Worm (Caenorhabditis elegans) whole organism, late embryonic: ENCODE measurements around the gene F18E3.10.

Experiments
- T23F11.4 ChIP-seq: fragments of 200-800 bp; sonication (Bioruptor generic); optimal IDR thresholded peaks from 2 replicates; lab custom pipeline; 2018; ENCODE audit warnings: mild to moderate bottlenecking, missing genetic modification characterization, missing compliant biosample characterization
- ahr-1 ChIP-seq: sonication (generic microtip); optimal IDR thresholded peaks from 2 replicates; lab custom pipeline; 2016; ENCODE audit warnings: missing genetic modification characterization, missing compliant biosample characterization
- ama-1 ChIP-seq: fragments of 150-350 bp; optimal IDR thresholded peaks from 2 replicates; lab custom pipeline; 2014
- ceh-18 ChIP-seq: sonication (generic microtip); optimal IDR thresholded peaks from 2 replicates; lab custom pipeline; 2016; ENCODE audit warnings: missing genetic modification characterization, missing compliant biosample characterization
- ceh-19 ChIP-seq: fragments of 200-800 bp; sonication (Bioruptor generic); optimal IDR thresholded peaks from 2 replicates; lab custom pipeline; 2018; ENCODE audit warnings: mild to moderate bottlenecking, missing genetic modification characterization, missing compliant biosample characterization
- ceh-22 ChIP-seq: sonication (generic microtip); optimal IDR thresholded peaks from 2 replicates; lab custom pipeline; 2017; ENCODE audit warnings: missing biosample characterization, missing genetic modification characterization
- ceh-24 ChIP-seq: sonication (generic microtip); optimal IDR thresholded peaks from 2 replicates; lab custom pipeline; 2016; ENCODE audit warnings: mild to moderate bottlenecking, missing genetic modification characterization, missing compliant biosample characterization
- ceh-31 ChIP-seq: sonication (generic microtip); optimal IDR thresholded peaks from 2 replicates; lab custom pipeline; 2016; ENCODE audit warnings: missing genetic modification characterization, missing compliant biosample characterization
- ceh-45 ChIP-seq: fragments of 200-800 bp; sonication (Bioruptor generic); IDR thresholded peaks from 2 replicates; pipeline ENCODE4 v1.3.6; 2022; ENCODE audit warnings: missing genetic modification reagents, missing genetic modification characterization, missing compliant biosample characterization
- ceh-9 ChIP-seq: sonication (generic microtip); optimal IDR thresholded peaks from 2 replicates; lab custom pipeline; 2016; ENCODE audit warnings: mild to moderate bottlenecking, missing genetic modification characterization, inconsistent platforms, missing compliant biosample characterization
- dmd-4 ChIP-seq: sonication (generic microtip); optimal IDR thresholded peaks from 2 replicates; lab custom pipeline; 2016; ENCODE audit warnings: borderline replicate concordance, missing genetic modification characterization, missing compliant biosample characterization
- fkh-10 ChIP-seq: fragments of 150-350 bp; optimal IDR thresholded peaks from 2 replicates; lab custom pipeline; 2014; ENCODE audit warnings: missing biosample characterization, missing genetic modification reagents, missing genetic modification characterization
- gmeb-2 ChIP-seq: sonication (generic microtip); optimal IDR thresholded peaks from 2 replicates; lab custom pipeline; 2016; ENCODE audit warnings: missing genetic modification characterization, inconsistent platforms, missing compliant biosample characterization
- hlh-30 ChIP-seq: sonication (generic microtip); optimal IDR thresholded peaks from 2 replicates; lab custom pipeline; 2017; ENCODE audit warnings: antibody characterized with exemption, missing genetic modification characterization, missing compliant biosample characterization; ENCODE audit not compliant: insufficient read depth
- hlh-6 ChIP-seq: sonication (generic microtip); optimal IDR thresholded peaks from 2 replicates; lab custom pipeline; 2016; ENCODE audit warnings: missing genotype, missing genetic modification characterization, missing compliant biosample characterization
- lin-11 ChIP-seq: fragments of 200-800 bp; sonication (Bioruptor generic); optimal IDR thresholded peaks from 2 replicates; lab custom pipeline; 2018; ENCODE audit warnings: mild to moderate bottlenecking, missing genetic modification characterization, missing compliant biosample characterization
- mec-3 ChIP-seq: sonication (generic microtip); optimal IDR thresholded peaks from 2 replicates; lab custom pipeline; 2016; ENCODE audit warnings: borderline replicate concordance, missing genetic modification characterization, missing compliant biosample characterization
- nhr-232 ChIP-seq: sonication (generic microtip); optimal IDR thresholded peaks from 2 replicates; lab custom pipeline; 2016; ENCODE audit warnings: missing genetic modification characterization, missing compliant biosample characterization
- odd-2 ChIP-seq: sonication (generic microtip); optimal IDR thresholded peaks from 2 replicates; lab custom pipeline; 2017; ENCODE audit warnings: antibody characterized with exemption, mild to moderate bottlenecking, missing genetic modification characterization, missing compliant biosample characterization
- pag-3 ChIP-seq: sonication (generic microtip); optimal IDR thresholded peaks from 2 replicates; lab custom pipeline; 2016; ENCODE audit warnings: missing compliant biosample characterization, missing genetic modification characterization, borderline replicate concordance
- pros-1 ChIP-seq: fragments of 150-350 bp; optimal IDR thresholded peaks from 2 replicates; lab custom pipeline; 2014; ENCODE audit warnings: missing biosample characterization, missing genetic modification reagents, missing genetic modification characterization
- rnt-1 ChIP-seq: sonication (generic microtip); optimal IDR thresholded peaks from 2 replicates; lab custom pipeline; 2016; ENCODE audit warnings: missing genetic modification characterization, missing compliant biosample characterization
- sox-2 ChIP-seq: fragments of 200-800 bp; sonication (Bioruptor generic); IDR thresholded peaks from 2 replicates; pipeline ENCODE4 v1.3.6; 2022; ENCODE audit warnings: missing genetic modification reagents, missing genetic modification characterization, missing compliant biosample characterization
- syd-9 ChIP-seq: sonication (generic microtip); optimal IDR thresholded peaks from 2 replicates; lab custom pipeline; 2016; ENCODE audit warnings: mild to moderate bottlenecking, missing genetic modification characterization, moderate library complexity, missing compliant biosample characterization
- tbx-2 ChIP-seq: sonication (generic microtip); optimal IDR thresholded peaks from 2 replicates; lab custom pipeline; 2016; ENCODE audit warnings: missing genetic modification characterization, missing compliant biosample characterization
- ttx-3 ChIP-seq: sonication (generic microtip); optimal IDR thresholded peaks from 2 replicates; lab custom pipeline; 2016; ENCODE audit warnings: missing genetic modification reagents, missing genetic modification characterization, missing compliant biosample characterization
- unc-3 ChIP-seq, 2 experiments: fragments of 200-800 bp in 1 of 2; sonication (Bioruptor generic) in 1 of 2; sonication (generic microtip) in 1 of 2; conservative IDR thresholded peaks in 1 of 2; optimal IDR thresholded peaks in 1 of 2; 2 replicates each; pipeline versions ENCODE4 v1.3.6 to Lab custom; 2016 to 2022; ENCODE audit warnings: missing compliant biosample characterization in 2 of 2, missing genetic modification characterization in 2 of 2, missing genetic modification reagents in 1 of 2
- unc-42 ChIP-seq: sonication (generic microtip); optimal IDR thresholded peaks from 2 replicates; lab custom pipeline; 2016; ENCODE audit warnings: missing genotype, missing genetic modification characterization, missing compliant biosample characterization
- zip-5 ChIP-seq: sonication (generic microtip); optimal IDR thresholded peaks from 2 replicates; lab custom pipeline; 2016; ENCODE audit warnings: missing genetic modification characterization, missing compliant biosample characterization

The F18E3.10 gene

ce11 chrV:7409599-7409998 lies 14.6 kb downstream of the F18E3.10 start, which contains the start of gene R13D7.2:
Gene R13D7.2 (plus strand): TSS chrV:7409899.
- TF ChIP-seq ahr-1 (tag; lab: Kevin White, UChicago): no peak
- no peak for TF ChIP-seq ceh-24 (tag; lab: Kevin White, UChicago)
- TF ChIP-seq, all 69 proteins: peak for 0

- TF ChIP-seq sox-2: no peak
- TF ChIP-seq unc-3 (GFP tag; conservative IDR thresholded peaks at IDR 0.05; lab: Robert Waterston, UW): no peak
- TF ChIP-seq unc-3 (tag; optimal IDR thresholded peaks at IDR 0.05; lab: Kevin White, UChicago): no peak
- TF ChIP-seq tbx-2 (tag; lab: Kevin White, UChicago): no peak
- TF ChIP-seq nhr-232 (tag; lab: Kevin White, UChicago): no peak
- no peak for TF ChIP-seq lin-11
- TF ChIP-seq zip-5: no peak
- TF ChIP-seq unc-42 (tag; lab: Kevin White, UChicago): no peak
- no peak for TF ChIP-seq rnt-1
- TF ChIP-seq ahr-1 (tag; lab: Kevin White, UChicago): no peak
- no peak for TF ChIP-seq odd-2 (tag; lab: Kevin White, UChicago)
- no peak for TF ChIP-seq ceh-9 (tag; lab: Kevin White, UChicago)
Observed at ce11 chrV:7408520-7408919, 15.7 kb downstream of the F18E3.10 start, which contains the start of gene srt-6. Gene srt-6 (minus strand): TSS chrV:7408814.

- TF ChIP-seq ttx-3 (tag; lab: Kevin White, UChicago): no peak
Observed at ce11 chrV:7403501-7403900, 20.7 kb downstream of the F18E3.10 start.

- no peak for TF ChIP-seq ceh-45 (GFP tag; lab: Robert Waterston, UW)
- no peak for TF ChIP-seq ceh-31
- no peak for TF ChIP-seq mec-3 (tag; lab: Kevin White, UChicago)
- TF ChIP-seq T23F11.4: no peak
Observed at ce11 chrV:7402355-7402754, 21.9 kb downstream of the F18E3.10 start, which contains the start of gene srj-13. Gene srj-13 (plus strand): TSS chrV:7402655.

ce11 chrV:7400588-7400987 lies 23.6 kb downstream of the F18E3.10 start, which contains the start of gene srx-60:
Gene srx-60 (plus strand): TSS chrV:7400888.
- TF ChIP-seq ama-1 (lab: Kevin White, UChicago) (no peak), ceh-19 (GFP tag; lab: Kevin White, UChicago) (no peak), dmd-4 (tag; lab: Kevin White, UChicago) (no peak), mec-3 (tag; lab: Kevin White, UChicago) (no peak), zip-5 (no peak), ceh-24 (tag; lab: Kevin White, UChicago) (no peak), syd-9 (no peak), hlh-6 (tag; lab: Kevin White, UChicago) (no peak), pag-3 (tag; lab: Kevin White, UChicago) (no peak), ceh-22 (tag; lab: Kevin White, UChicago) (no peak), pros-1 (tag; lab: Kevin White, UChicago) (no peak), fkh-10 (GFP tag; lab: Kevin White, UChicago) (no peak), T23F11.4 (no peak), ceh-31 (no peak), ceh-18 (tag; lab: Kevin White, UChicago) (no peak), gmeb-2 (tag; lab: Kevin White, UChicago) (no peak)

ce11 chrV:7400095-7400494 lies 24.1 kb downstream of the F18E3.10 start, which contains the start of gene cnc-9:
Gene cnc-9 (minus strand): TSS chrV:7400195.
- TF ChIP-seq hlh-30 (tag; lab: Kevin White, UChicago): no peak
- no peak for TF ChIP-seq ceh-22 (tag; lab: Kevin White, UChicago)
- TF ChIP-seq rnt-1: no peak
- no peak for TF ChIP-seq pros-1 (tag; lab: Kevin White, UChicago)
- TF ChIP-seq mec-3 (tag; lab: Kevin White, UChicago): no peak
